Fruit fly (Drosophila melanogaster) whole organism, embryonic: ENCODE results near the gene CG13653.

Experiments used
- Aef1 ChIP-seq: fragments of 200-800 bp; sonication (Bioruptor generic); IDR thresholded peaks from 3 replicates; pipeline ENCODE4 v1.3.6; 2022; ENCODE audit warnings: missing biosample characterization, missing genetic modification characterization
- CG11085 ChIP-seq: fragments of 200-800 bp; sonication (Bioruptor generic); IDR thresholded peaks from 2 replicates; pipeline ENCODE4 v1.3.6; 2022; ENCODE audit warnings: missing biosample characterization, missing genetic modification characterization
- CG11560 ChIP-seq: fragments of 200-800 bp; sonication (Bioruptor generic); IDR thresholded peaks from 3 replicates; pipeline ENCODE4 v1.3.6; 2022; ENCODE audit warnings: missing biosample characterization, missing genetic modification characterization
- CG15269 ChIP-seq: fragments of 200-800 bp; sonication (Bioruptor generic); optimal IDR thresholded peaks from 2 replicates; lab custom pipeline; 2018; ENCODE audit warnings: missing biosample characterization, mild to moderate bottlenecking, missing genetic modification characterization, moderate library complexity
- CG15479 ChIP-seq: fragments of 200-800 bp; sonication (Bioruptor generic); optimal IDR thresholded peaks from 3 replicates; lab custom pipeline; 2019; ENCODE audit warnings: missing biosample characterization, mild to moderate bottlenecking, missing genetic modification characterization, moderate library complexity
- CG1647 ChIP-seq: fragments of 200-800 bp; sonication (Bioruptor generic); optimal IDR thresholded peaks from 3 replicates; lab custom pipeline; 2016; ENCODE audit warnings: missing biosample characterization, missing genetic modification characterization
- CG18619 ChIP-seq: fragments of 200-800 bp; sonication (Bioruptor generic); optimal IDR thresholded peaks from 3 replicates; lab custom pipeline; 2017; ENCODE audit warnings: missing biosample characterization, mild to moderate bottlenecking, missing genetic modification characterization
- CG18764 ChIP-seq: fragments of 200-800 bp; sonication (Bioruptor generic); optimal IDR thresholded peaks from 3 replicates; lab custom pipeline; 2016; ENCODE audit warnings: missing biosample characterization, missing genetic modification characterization
- CG31224 ChIP-seq: fragments of 200-800 bp; sonication (Bioruptor generic); IDR thresholded peaks from 2 replicates; pipeline ENCODE4 v1.3.6; 2022; ENCODE audit warnings: missing biosample characterization, missing genetic modification characterization
- CG31365 ChIP-seq: fragments of 200-800 bp; sonication (Bioruptor generic); optimal IDR thresholded peaks from 2 replicates; lab custom pipeline; 2018; ENCODE audit warnings: missing biosample characterization, mild to moderate bottlenecking, missing genetic modification characterization
- CG34376 ChIP-seq: fragments of 200-800 bp; sonication (Bioruptor generic); optimal IDR thresholded peaks from 2 replicates; lab custom pipeline; 2018; ENCODE audit warnings: missing biosample characterization, mild to moderate bottlenecking, missing genetic modification characterization
- CG3726 ChIP-seq: fragments of 200-800 bp; sonication (Bioruptor generic); IDR thresholded peaks from 3 replicates; pipeline ENCODE4, ENCODE4 v1.3.6; 2022; ENCODE audit warnings: missing biosample characterization, missing genetic modification characterization
- CG4328 ChIP-seq: fragments of 200-800 bp; sonication (Bioruptor generic); optimal IDR thresholded peaks from 3 replicates; lab custom pipeline; 2017; ENCODE audit warnings: missing biosample characterization, missing genetic modification reagents, missing genetic modification characterization
- CG4617 ChIP-seq: fragments of 200-800 bp; sonication (Bioruptor generic); optimal IDR thresholded peaks from 3 replicates; lab custom pipeline; 2016; ENCODE audit warnings: missing biosample characterization, missing genetic modification characterization, borderline replicate concordance
- CG5953 ChIP-seq: fragments of 200-800 bp; sonication (Bioruptor generic); IDR thresholded peaks from 2 replicates; pipeline ENCODE4 v1.3.6; 2022; ENCODE audit warnings: missing biosample characterization, missing genetic modification characterization
- CG6175 ChIP-seq: fragments of 200-800 bp; sonication (Bioruptor generic); IDR thresholded peaks from 3 replicates; pipeline ENCODE4 v1.3.6; 2022; ENCODE audit warnings: missing biosample characterization, missing genetic modification characterization
- CG6765 ChIP-seq: fragments of 200-800 bp; sonication (Bioruptor generic); optimal IDR thresholded peaks from 3 replicates; lab custom pipeline; 2017; ENCODE audit warnings: missing biosample characterization, mild to moderate bottlenecking, missing genetic modification characterization
- CG6791 ChIP-seq: fragments of 200-800 bp; sonication (Bioruptor generic); IDR thresholded peaks from 3 replicates; pipeline ENCODE4 v1.3.6; 2022; ENCODE audit warnings: missing biosample characterization, missing genetic modification characterization; ENCODE audit not compliant: partially characterized antibody
- CG6813 ChIP-seq: fragments of 200-800 bp; sonication (Bioruptor generic); optimal IDR thresholded peaks from 2 replicates; lab custom pipeline; 2017; ENCODE audit warnings: missing biosample characterization, missing genetic modification characterization, mild to moderate bottlenecking, moderate library complexity, missing genetic modification reagents
- CG7556 ChIP-seq: fragments of 200-800 bp; sonication (Bioruptor generic); optimal IDR thresholded peaks from 2 replicates; lab custom pipeline; 2017; ENCODE audit warnings: missing biosample characterization, mild to moderate bottlenecking, missing genetic modification characterization
- CG8924 ChIP-seq: fragments of 200-800 bp; optimal IDR thresholded peaks from 3 replicates; lab custom pipeline; 2019; ENCODE audit warnings: missing biosample characterization, mild to moderate bottlenecking, missing genetic modification characterization, moderate library complexity
- CHES-1-like ChIP-seq: fragments of 200-800 bp; sonication (Bioruptor generic); optimal IDR thresholded peaks from 2 replicates; lab custom pipeline; 2016; ENCODE audit warnings: missing biosample characterization, missing genetic modification characterization
- Camta ChIP-seq: fragments of 200-800 bp; sonication (Bioruptor generic); optimal IDR thresholded peaks from 2 replicates; lab custom pipeline; 2016; ENCODE audit warnings: missing biosample characterization, missing genetic modification characterization
- CkIIα-i1 ChIP-seq: fragments of 200-800 bp; sonication (Bioruptor generic); IDR thresholded peaks from 2 replicates; pipeline ENCODE4 v1.3.6; 2022; ENCODE audit warnings: missing biosample characterization, missing genetic modification characterization
- Dad ChIP-seq: fragments of 200-800 bp; sonication (Bioruptor generic); optimal IDR thresholded peaks from 3 replicates; lab custom pipeline; 2016; ENCODE audit warnings: missing biosample characterization, missing genetic modification characterization
- E2f2 ChIP-seq: fragments of 200-800 bp; sonication (Bioruptor generic); IDR thresholded peaks from 2 replicates; pipeline ENCODE4 v1.3.6; 2022; ENCODE audit warnings: missing biosample characterization, missing genetic modification characterization
- Gsc ChIP-seq: fragments of 200-800 bp; sonication (Bioruptor generic); IDR thresholded peaks from 2 replicates; pipeline ENCODE4 v1.3.6; 2022; ENCODE audit warnings: missing biosample characterization, missing genetic modification characterization
- H2.0 ChIP-seq: fragments of 200-800 bp; sonication (Bioruptor generic); IDR thresholded peaks from 2 replicates; pipeline ENCODE4 v1.3.6; 2022; ENCODE audit warnings: missing biosample characterization, missing genetic modification characterization
- HHEX ChIP-seq: fragments of 200-800 bp; sonication (Bioruptor generic); optimal IDR thresholded peaks from 3 replicates; lab custom pipeline; 2017; ENCODE audit warnings: missing biosample characterization, mild to moderate bottlenecking, missing genetic modification characterization, missing genetic modification reagents
- HmgD ChIP-seq: fragments of 200-800 bp; sonication (Bioruptor generic); optimal IDR thresholded peaks from 3 replicates; lab custom pipeline; 2016; ENCODE audit warnings: missing biosample characterization, missing genetic modification characterization
- NC2α ChIP-seq: fragments of 200-800 bp; sonication (Bioruptor generic); optimal IDR thresholded peaks from 2 replicates; lab custom pipeline; 2016; ENCODE audit warnings: missing biosample characterization, missing genetic modification characterization
- NC2β ChIP-seq: fragments of 200-800 bp; sonication (Bioruptor generic); optimal IDR thresholded peaks from 2 replicates; lab custom pipeline; 2016; ENCODE audit warnings: missing biosample characterization, missing genetic modification characterization
- Nf-YC ChIP-seq: fragments of 200-800 bp; optimal IDR thresholded peaks from 3 replicates; lab custom pipeline; 2019; ENCODE audit warnings: missing biosample characterization, mild to moderate bottlenecking, missing genetic modification characterization, moderate library complexity
- Poxn ChIP-seq: fragments of 200-800 bp; sonication (Bioruptor generic); IDR thresholded peaks from 2 replicates; pipeline ENCODE4 v1.3.6; 2022; ENCODE audit warnings: missing biosample characterization, missing genetic modification characterization
- Ravus ChIP-seq: fragments of 200-800 bp; sonication (Bioruptor generic); IDR thresholded peaks from 2 replicates; pipeline ENCODE4 v1.3.6; 2022; ENCODE audit warnings: missing biosample characterization, missing genetic modification characterization
- Rx ChIP-seq: fragments of 200-800 bp; sonication (Bioruptor generic); IDR thresholded peaks from 2 replicates; pipeline ENCODE4 v1.3.6; 2022; ENCODE audit warnings: missing biosample characterization, missing genetic modification characterization
- Sin3A ChIP-seq: fragments of >200 bp; optimal IDR thresholded peaks from 2 replicates; lab custom pipeline; 2018
- Sry-δ ChIP-seq: fragments of 200-800 bp; sonication (Bioruptor generic); optimal IDR thresholded peaks from 2 replicates; lab custom pipeline; 2016; ENCODE audit warnings: missing biosample characterization, missing genetic modification characterization
- ap ChIP-seq: fragments of 200-800 bp; sonication (Bioruptor generic); IDR thresholded peaks from 2 replicates; pipeline ENCODE4 v1.3.6; 2022; ENCODE audit warnings: missing biosample characterization, missing genetic modification characterization
- fd3F ChIP-seq: fragments of 200-800 bp; sonication (Bioruptor generic); optimal IDR thresholded peaks from 2 replicates; lab custom pipeline; 2018; ENCODE audit warnings: missing biosample characterization, mild to moderate bottlenecking, missing genetic modification characterization, moderate library complexity
- fu2 ChIP-seq: fragments of 200-800 bp; sonication (Bioruptor generic); optimal IDR thresholded peaks from 2 replicates; lab custom pipeline; 2016; ENCODE audit warnings: missing biosample characterization, missing genetic modification characterization
- gt ChIP-seq: fragments of 200-800 bp; sonication (Bioruptor generic); IDR thresholded peaks from 2 replicates; pipeline ENCODE4 v1.3.6; 2022; ENCODE audit warnings: missing biosample characterization, missing genetic modification characterization
- ind ChIP-seq: fragments of 200-800 bp; sonication (Bioruptor generic); optimal IDR thresholded peaks from 3 replicates; lab custom pipeline; 2016; ENCODE audit warnings: missing biosample characterization, missing genetic modification characterization
- knrl ChIP-seq: fragments of 200-800 bp; sonication (Bioruptor generic); IDR thresholded peaks from 3 replicates; pipeline ENCODE4 v1.3.6; 2022; ENCODE audit warnings: missing biosample characterization, missing genetic modification characterization; ENCODE audit not compliant: partially characterized antibody
- lab ChIP-seq: fragments of 200-800 bp; sonication (Bioruptor generic); optimal IDR thresholded peaks from 3 replicates; lab custom pipeline; 2017; ENCODE audit warnings: missing biosample characterization, missing genetic modification characterization, mild to moderate bottlenecking, moderate library complexity, missing genetic modification reagents
- pnt ChIP-seq: fragments of 200-800 bp; sonication (Bioruptor generic); optimal IDR thresholded peaks from 3 replicates; lab custom pipeline; 2016; ENCODE audit warnings: missing biosample characterization, missing genetic modification characterization
- schlank ChIP-seq: fragments of 200-800 bp; sonication (Bioruptor generic); optimal IDR thresholded peaks from 2 replicates; lab custom pipeline; 2018; ENCODE audit warnings: missing biosample characterization, mild to moderate bottlenecking, missing genetic modification characterization
- ttk ChIP-seq: fragments of 200-800 bp; sonication (Bioruptor generic); IDR thresholded peaks from 2 replicates; pipeline ENCODE4 v2.1.2; 2022; ENCODE audit warnings: missing biosample characterization, missing genetic modification characterization
- tx ChIP-seq: fragments of 200-800 bp; sonication (Bioruptor generic); optimal IDR thresholded peaks from 2 replicates; lab custom pipeline; 2016; ENCODE audit warnings: missing biosample characterization, missing genetic modification characterization
- zen2 ChIP-seq: fragments of 200-800 bp; sonication (Bioruptor generic); IDR thresholded peaks from 3 replicates; pipeline ENCODE4 v1.3.6; 2022; ENCODE audit warnings: missing biosample characterization, missing genetic modification characterization; ENCODE audit not compliant: partially characterized antibody
- zf30C ChIP-seq: fragments of 200-800 bp; sonication (Bioruptor generic); optimal IDR thresholded peaks from 3 replicates; lab custom pipeline; 2018; ENCODE audit warnings: missing biosample characterization, mild to moderate bottlenecking, missing genetic modification characterization

The CG13653 gene

DNA sequence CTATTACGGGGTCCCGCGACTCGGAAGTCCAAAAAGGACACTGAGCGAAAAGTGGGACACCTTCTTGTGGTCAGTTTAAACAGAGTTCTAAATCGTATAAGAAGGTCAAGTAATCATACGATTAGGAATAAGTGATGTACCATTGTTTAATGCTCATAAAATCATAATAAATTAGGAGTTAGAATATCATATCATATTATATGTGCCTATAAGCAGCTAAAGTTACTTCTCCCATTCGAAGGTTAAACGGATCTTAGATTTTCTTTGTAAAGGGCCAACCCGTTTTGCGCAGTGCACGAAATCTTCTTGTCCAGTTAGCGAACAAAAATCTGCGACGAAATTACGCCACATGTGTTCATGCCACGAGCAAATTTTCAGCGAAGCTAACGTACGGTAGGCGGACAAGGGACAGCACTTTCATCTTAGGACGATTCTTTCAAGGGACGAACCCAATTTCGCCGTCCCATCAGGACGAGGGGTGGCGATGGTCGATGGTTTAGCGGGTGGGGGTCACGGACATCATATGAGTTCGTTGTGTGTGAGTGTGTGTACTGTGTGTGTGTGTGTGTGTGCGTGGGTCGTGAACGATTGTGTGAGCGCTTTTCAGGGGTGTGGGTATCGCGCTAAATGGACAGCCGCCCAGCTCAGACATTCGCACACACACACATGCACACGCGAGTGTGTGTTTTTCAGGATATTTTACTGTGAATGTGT is 26.9 kb upstream of the CG13653 start (continued):
- no peak for TF ChIP-seq HmgD (GFP tag; lab: Kevin White, UChicago)
- no peak for TF ChIP-seq CG5953
- no peak for TF ChIP-seq ap
- TF ChIP-seq fd3F (GFP tag; lab: Kevin White, UChicago) = no peak
- TF ChIP-seq schlank (tag; lab: Kevin White, UChicago) = peak; percentile 16
- TF ChIP-seq Rx (GFP tag; lab: Robert Waterston, UW) = no peak
- no peak for TF ChIP-seq gt
- TF ChIP-seq zf30C = peak; percentile 48
- no peak for TF ChIP-seq Dad (GFP tag; lab: Kevin White, UChicago)
- peak; percentile 35; the same call in 1 of the 2 replicates for TF ChIP-seq ttk (GFP tag; lab: Robert Waterston, UW)
- TF ChIP-seq ind (GFP tag; lab: Kevin White, UChicago) = peak; percentile 32
- TF ChIP-seq CG6813 = peak; percentile 32
- TF ChIP-seq CG18619 (GFP tag; lab: Kevin White, UChicago) = peak; percentile 39
- no peak for TF ChIP-seq Sin3A (lab: Kevin White, UChicago)
- TF ChIP-seq CHES-1-like (GFP tag; lab: Kevin White, UChicago) = no peak
- peak; percentile 41 for TF ChIP-seq CG34376 (GFP tag; lab: Kevin White, UChicago)
- TF ChIP-seq Sry-δ (GFP tag; lab: Kevin White, UChicago) = no peak
- TF ChIP-seq NC2β (GFP tag; lab: Kevin White, UChicago) = no peak
- no peak for TF ChIP-seq CG4328 (GFP tag; lab: Kevin White, UChicago)
- TF ChIP-seq Nf-YC (tag; lab: Kevin White, UChicago) = no peak
- TF ChIP-seq CG18764 (GFP tag; lab: Kevin White, UChicago) = no peak
- TF ChIP-seq CG7556 (GFP tag; lab: Kevin White, UChicago) = peak; percentile 76
- no peak for TF ChIP-seq CkIIα-i1 (GFP tag; lab: Robert Waterston, UW)
- peak; percentile 49 for TF ChIP-seq HHEX
- 0 out of 2 replicates have a peak, but pooled peaks have one; percentile 28 for TF ChIP-seq CG31224 (GFP tag; lab: Robert Waterston, UW)
- TF ChIP-seq CG3726 (GFP tag; lab: Robert Waterston, UW) = no peak
- TF ChIP-seq CG15479 (GFP tag; lab: Kevin White, UChicago) = no peak
- no peak for TF ChIP-seq CG11560
- no peak for TF ChIP-seq H2.0 (GFP tag; lab: Robert Waterston, UW)
- no peak for TF ChIP-seq tx
- no peak for TF ChIP-seq CG1647 (GFP tag; lab: Kevin White, UChicago)
- no peak for TF ChIP-seq CG6791 (GFP tag; lab: Robert Waterston, UW)
- no peak for TF ChIP-seq Aef1
- no peak for TF ChIP-seq Camta
- TF ChIP-seq lab (GFP tag; lab: Kevin White, UChicago) = peak; percentile 38
- peak; percentile 30 for TF ChIP-seq CG31365 (tag; lab: Kevin White, UChicago)
- TF ChIP-seq CG6765 (GFP tag; lab: Kevin White, UChicago) = no peak
- peak; percentile 37 for TF ChIP-seq CG8924 (tag; lab: Kevin White, UChicago)
- TF ChIP-seq NC2α = no peak
- no peak for TF ChIP-seq zen2
- no peak for TF ChIP-seq CG4617
- no peak for TF ChIP-seq CG11085
- no peak for TF ChIP-seq fu2
- peak; percentile 21; the same call in 1 of the 2 replicates for TF ChIP-seq E2f2 (GFP tag; lab: Robert Waterston, UW)
- TF ChIP-seq Gsc (GFP tag; lab: Robert Waterston, UW) = no peak
- TF ChIP-seq CG15269 (tag; lab: Kevin White, UChicago) = peak; percentile 52
- no peak for TF ChIP-seq Ravus (GFP tag; lab: Robert Waterston, UW)
- no peak for TF ChIP-seq Poxn (GFP tag; lab: Robert Waterston, UW)
- no peak for TF ChIP-seq knrl
- TF ChIP-seq CG6175 (GFP tag; lab: Robert Waterston, UW) = no peak
- TF ChIP-seq pnt (GFP tag; lab: Kevin White, UChicago) = peak; percentile 20
